Fruit fly (Drosophila melanogaster): ENCODE measurements around the gene wus.

Gene wus

DNA sequence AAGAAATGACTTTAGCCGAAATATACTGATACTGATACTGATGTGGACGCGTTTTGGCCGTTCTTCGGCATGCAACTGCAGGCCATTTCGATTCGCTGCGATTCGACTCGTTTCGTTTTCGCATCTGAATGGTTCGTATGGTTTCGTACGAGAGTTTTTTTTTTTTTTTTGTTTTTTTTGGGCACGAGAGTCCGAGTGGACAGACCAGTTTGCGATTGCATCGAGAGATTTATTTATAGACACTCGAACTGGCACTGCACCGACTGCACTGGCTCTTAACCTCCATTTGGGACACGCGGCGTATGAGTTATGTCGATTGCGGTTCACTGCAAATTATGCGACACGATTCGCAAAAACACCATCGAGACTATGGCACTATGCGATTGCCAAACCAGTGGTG lies 34.6 kb downstream of the wus start (continued):
- TF ChIP-seq CG15336 (GFP tag; IDR thresholded peaks at IDR 0.05): peak; percentile 50; the same call in 1 of the 2 replicates
- TF ChIP-seq CG6276 (GFP tag; optimal IDR thresholded peaks at IDR 0.05): peak; percentile 35
- no peak for TF ChIP-seq net (GFP tag; optimal IDR thresholded peaks at IDR 0.05)
- peak; percentile 64 to 71 for TF ChIP-seq ss (GFP tag; optimal IDR thresholded peaks at IDR 0.05)
- no peak for TF ChIP-seq Hr39 (GFP tag; optimal IDR thresholded peaks at IDR 0.05)
- peak; percentile 48; the same call in 1 of the 3 replicates for TF ChIP-seq CG8119 (GFP tag; IDR thresholded peaks at IDR 0.05)
- peak; percentile 51 for TF ChIP-seq CG6808 (GFP tag; optimal IDR thresholded peaks at IDR 0.05)
- TF ChIP-seq CG31627 (GFP tag; optimal IDR thresholded peaks at IDR 0.05): no peak
- no peak for TF ChIP-seq Eip75B (GFP tag; optimal IDR thresholded peaks at IDR 0.05)
- TF ChIP-seq CG6163 (GFP tag; IDR thresholded peaks at IDR 0.05): peak; percentile 61; the same call in 2 of the 3 replicates
- TF ChIP-seq pdm3 (GFP tag; optimal IDR thresholded peaks at IDR 0.05): no peak
- TF ChIP-seq CG9139 (GFP tag; optimal IDR thresholded peaks at IDR 0.05): peak; percentile 49
- TF ChIP-seq acj6 (GFP tag; optimal IDR thresholded peaks at IDR 0.05): no peak
- peak; percentile 85 for TF ChIP-seq svp (GFP tag)
- no peak for TF ChIP-seq Sox14 (GFP tag; optimal IDR thresholded peaks at IDR 0.05)
- no peak for TF ChIP-seq fd85E (GFP tag; optimal IDR thresholded peaks at IDR 0.05)
- no peak for TF ChIP-seq vri (GFP tag; optimal IDR thresholded peaks at IDR 0.05)
- TF ChIP-seq CG6792 (GFP tag; optimal IDR thresholded peaks at IDR 0.05): no peak
- peak; percentile 21 for TF ChIP-seq CG10669 (GFP tag; optimal IDR thresholded peaks at IDR 0.05)
- TF ChIP-seq CG7368 (GFP tag; optimal IDR thresholded peaks at IDR 0.05): no peak

DNA sequence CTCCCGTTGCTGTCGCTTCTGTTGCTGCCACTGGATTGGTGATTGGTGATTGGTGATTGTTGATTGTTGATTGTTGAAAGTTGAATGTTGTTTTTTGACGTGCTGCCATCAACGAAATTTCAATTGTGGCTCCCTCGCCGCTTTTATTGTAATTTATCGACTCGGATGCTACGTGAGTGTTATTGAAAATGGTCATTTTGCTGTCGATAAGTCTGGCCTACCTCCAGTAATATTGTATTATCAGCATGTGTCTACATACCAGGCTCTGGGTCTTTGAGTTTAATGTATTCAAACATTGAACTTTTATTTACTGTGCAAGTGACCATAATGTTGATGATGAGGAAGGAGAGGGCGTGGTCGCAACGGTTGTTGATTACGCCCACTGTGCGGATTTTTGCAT lies 38.2 kb downstream of the wus start:
- TF ChIP-seq Sox102F (GFP tag; optimal IDR thresholded peaks at IDR 0.05) (no peak), CG6854 (GFP tag; optimal IDR thresholded peaks at IDR 0.05) (no peak), CG3032 (tag; optimal IDR thresholded peaks at IDR 0.05) (no peak), svp (GFP tag) (peak; percentile 59), CG10631 (GFP tag; optimal IDR thresholded peaks at IDR 0.05) (no peak)

- TF ChIP-seq CG4318 (GFP tag; optimal IDR thresholded peaks at IDR 0.05): no peak
- no peak for TF ChIP-seq dac (GFP tag; optimal IDR thresholded peaks at IDR 0.05)
- no peak for TF ChIP-seq lz (GFP tag; optimal IDR thresholded peaks at IDR 0.05)
- no peak for TF ChIP-seq Eip75B (GFP tag; optimal IDR thresholded peaks at IDR 0.05)
- no peak for TF ChIP-seq CG6792 (GFP tag; optimal IDR thresholded peaks at IDR 0.05)
- TF ChIP-seq net (GFP tag; optimal IDR thresholded peaks at IDR 0.05): no peak
- TF ChIP-seq CG6808 (GFP tag; optimal IDR thresholded peaks at IDR 0.05): no peak
- TF ChIP-seq CG6854 (GFP tag; optimal IDR thresholded peaks at IDR 0.05): no peak
- no peak for TF ChIP-seq pdm3 (GFP tag; optimal IDR thresholded peaks at IDR 0.05)
- TF ChIP-seq esn (GFP tag; optimal IDR thresholded peaks at IDR 0.05): no peak
- no peak for TF ChIP-seq CG31627 (GFP tag; optimal IDR thresholded peaks at IDR 0.05)
- no peak for TF ChIP-seq CG11902 (GFP tag; optimal IDR thresholded peaks at IDR 0.05)
These were observed 40.4 kb downstream of the wus start for dm6 chrX:16900283-16900682.

dm6 chrX:16897087-16897486 lies 43.6 kb downstream of the wus start, which contains the start of gene CG33252:
Gene CG33252, minus strand, starts transcription at chrX:16897187.
- TF ChIP-seq CG8119 (GFP tag; IDR thresholded peaks at IDR 0.05) (no peak), fkh (GFP tag; optimal IDR thresholded peaks at IDR 0.05) (no peak), cyc (GFP tag; optimal IDR thresholded peaks at IDR 0.05) (no peak), CG6808 (GFP tag; optimal IDR thresholded peaks at IDR 0.05) (no peak), Sox15 (GFP tag; optimal IDR thresholded peaks at IDR 0.05) (no peak), CG7368 (GFP tag; optimal IDR thresholded peaks at IDR 0.05) (no peak), eg (GFP tag; IDR thresholded peaks at IDR 0.05) (no peak), Hr38 (GFP tag; optimal IDR thresholded peaks at IDR 0.05) (no peak), CG8319 (GFP tag; optimal IDR thresholded peaks at IDR 0.05) (no peak), salr (GFP tag; optimal IDR thresholded peaks at IDR 0.05) (no peak), CG15336 (GFP tag; IDR thresholded peaks at IDR 0.05) (no peak), CG34406 (GFP tag; optimal IDR thresholded peaks at IDR 0.05) (no peak), Eip75B (GFP tag; optimal IDR thresholded peaks at IDR 0.05) (no peak), CG11762 (GFP tag; optimal IDR thresholded peaks at IDR 0.05; ENCODE audit: insufficient read depth) (no peak), CG11902 (GFP tag; optimal IDR thresholded peaks at IDR 0.05) (no peak), Sox14 (GFP tag; optimal IDR thresholded peaks at IDR 0.05) (no peak), ss (GFP tag; optimal IDR thresholded peaks at IDR 0.05) (no peak), net (GFP tag; optimal IDR thresholded peaks at IDR 0.05) (no peak), OdsH (GFP tag; optimal IDR thresholded peaks at IDR 0.05) (no peak), Sox102F (GFP tag; optimal IDR thresholded peaks at IDR 0.05) (no peak)

Measured in whole organism, prepupa.